Worm (Caenorhabditis elegans) whole organism, late embryonic: ENCODE results near the gene slc-25A21.
"Not testable (repeated sequence)": the region's sequence is repeated elsewhere in the genome, so short reads cannot be mapped to it uniquely, and the experiment has no call there.

ENCODE experiments used
- che-1 ChIP-seq: sonication (generic microtip); optimal IDR thresholded peaks from 2 replicates; lab custom pipeline; 2016; ENCODE audit warnings: mild to moderate bottlenecking, missing genetic modification characterization, missing compliant biosample characterization
- dve-1 ChIP-seq: sonication (generic microtip); optimal IDR thresholded peaks from 2 replicates; lab custom pipeline; 2017; ENCODE audit warnings: antibody characterized with exemption, mild to moderate bottlenecking, missing genetic modification characterization, missing compliant biosample characterization
- fkh-10 ChIP-seq: fragments of 150-350 bp; optimal IDR thresholded peaks from 2 replicates; lab custom pipeline; 2014; ENCODE audit warnings: missing biosample characterization, missing genetic modification reagents, missing genetic modification characterization
- gmeb-2 ChIP-seq: sonication (generic microtip); optimal IDR thresholded peaks from 2 replicates; lab custom pipeline; 2016; ENCODE audit warnings: missing genetic modification characterization, inconsistent platforms, missing compliant biosample characterization
- nhr-11 ChIP-seq: fragments of 150-350 bp; optimal IDR thresholded peaks from 2 replicates; lab custom pipeline; 2014; ENCODE audit warnings: missing biosample characterization, missing genetic modification characterization
- pha-4 ChIP-seq: fragments of 150-350 bp; optimal IDR thresholded peaks from 2 replicates; lab custom pipeline; 2018; ENCODE audit warnings: missing biosample characterization, missing genetic modification reagents, missing genetic modification characterization
- ttx-3 ChIP-seq: sonication (generic microtip); optimal IDR thresholded peaks from 2 replicates; lab custom pipeline; 2016; ENCODE audit warnings: missing genetic modification reagents, missing genetic modification characterization, missing compliant biosample characterization
- zip-5 ChIP-seq: sonication (generic microtip); optimal IDR thresholded peaks from 2 replicates; lab custom pipeline; 2016; ENCODE audit warnings: missing genetic modification characterization, missing compliant biosample characterization

DNA sequence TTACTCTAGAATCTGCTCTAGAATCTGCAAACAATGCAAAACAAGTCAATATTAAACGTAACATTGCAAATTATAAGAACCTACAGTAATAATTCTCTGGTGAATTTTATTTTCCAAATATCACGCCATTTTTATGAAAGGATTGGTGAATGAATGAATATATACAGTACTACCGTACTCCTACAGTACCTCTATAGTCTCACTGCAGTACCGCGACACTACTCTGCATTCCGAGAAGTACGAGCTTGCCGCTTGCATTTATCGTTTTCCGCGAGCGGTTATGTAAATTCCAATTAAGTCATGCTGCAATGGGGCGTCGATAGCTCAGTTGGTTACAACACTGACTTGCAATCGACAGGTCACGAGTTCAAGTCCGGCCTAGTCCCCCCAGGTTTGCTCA lies 22.6 kb downstream of the slc-25A21 start, which contains the start of gene F23A7.4:
- TF ChIP-seq dve-1 (tag; lab: Kevin White, UChicago); gmeb-2 (tag; lab: Kevin White, UChicago); fkh-10 (GFP tag; lab: Kevin White, UChicago); pha-4 (tag; lab: Kevin White, UChicago); che-1 (tag; lab: Kevin White, UChicago); zip-5 (tag; lab: Kevin White, UChicago); ttx-3 (tag; lab: Kevin White, UChicago); nhr-11: not testable (repeated sequence)
